Worm (Caenorhabditis elegans) whole organism, L3 larva: ENCODE measurements around the gene M163.5.

Experiments used
- R02D3.7 ChIP-seq: fragments of 150-350 bp; optimal IDR thresholded peaks from 2 replicates; lab custom pipeline; 2014; ENCODE audit warnings: missing biosample characterization, missing genetic modification characterization
- aly-2 ChIP-seq: fragments of 150-350 bp; optimal IDR thresholded peaks from 2 replicates; lab custom pipeline; 2014; ENCODE audit warnings: missing biosample characterization, missing genetic modification characterization
- ama-1 ChIP-seq: fragments of 150-350 bp; optimal IDR thresholded peaks from 2 replicates; lab custom pipeline; 2018
- ceh-16 ChIP-seq: sonication (generic microtip); optimal IDR thresholded peaks from 2 replicates; lab custom pipeline; 2017; ENCODE audit warnings: missing biosample characterization, missing genetic modification characterization
- ceh-28 ChIP-seq: fragments of 150-350 bp; optimal IDR thresholded peaks from 2 replicates; lab custom pipeline; 2014; ENCODE audit warnings: missing biosample characterization, missing genetic modification reagents, missing genetic modification characterization
- ceh-9 ChIP-seq: sonication (generic microtip); optimal IDR thresholded peaks from 2 replicates; lab custom pipeline; 2018; ENCODE audit warnings: missing biosample characterization, missing genetic modification characterization
- daf-12 ChIP-seq: fragments of 150-350 bp; optimal IDR thresholded peaks from 2 replicates; lab custom pipeline; 2014; ENCODE audit warnings: missing biosample characterization, missing genetic modification reagents, missing genetic modification characterization
- egl-27 ChIP-seq: sonication (generic microtip); optimal IDR thresholded peaks from 4 replicates; lab custom pipeline; 2017; ENCODE audit warnings: missing biosample characterization, missing genetic modification reagents, missing genetic modification characterization
- elt-2 ChIP-seq: sonication (generic microtip); optimal IDR thresholded peaks from 2 replicates; lab custom pipeline; 2016; ENCODE audit warnings: missing genetic modification reagents, mild to moderate bottlenecking, missing genetic modification characterization, missing compliant biosample characterization
- elt-3 ChIP-seq, 3 experiments: fragments of 150-350 bp in 1 of 3; sonication (generic microtip) in 2 of 3; optimal IDR thresholded peaks; 2 replicates in 2 of 3; 4 replicates in 1 of 3; lab custom pipeline; 2014 to 2017; ENCODE audit warnings: missing biosample characterization in 3 of 3, missing genetic modification characterization in 3 of 3
- eor-1 ChIP-seq, 2 experiments: fragments of 150-350 bp; optimal IDR thresholded peaks; 2 replicates each; lab custom pipeline; 2014 to 2018; ENCODE audit warnings: missing biosample characterization in 2 of 2, missing genetic modification characterization in 2 of 2
- fkh-10 ChIP-seq: sonication (generic microtip); optimal IDR thresholded peaks from 2 replicates; lab custom pipeline; 2017; ENCODE audit warnings: missing biosample characterization, missing genetic modification reagents, missing genetic modification characterization
- fos-1 ChIP-seq: fragments of 150-350 bp; optimal IDR thresholded peaks from 2 replicates; lab custom pipeline; 2014; ENCODE audit warnings: missing biosample characterization, missing genetic modification characterization
- hmg-11 ChIP-seq: sonication (generic microtip); optimal IDR thresholded peaks from 2 replicates; lab custom pipeline; 2016; ENCODE audit warnings: missing genetic modification characterization, missing compliant biosample characterization
- jun-1 ChIP-seq: fragments of 150-350 bp; optimal IDR thresholded peaks from 2 replicates; lab custom pipeline; 2014; ENCODE audit warnings: missing biosample characterization, missing genetic modification reagents, missing genetic modification characterization
- lin-15B ChIP-seq: fragments of 150-350 bp; optimal IDR thresholded peaks from 2 replicates; lab custom pipeline; 2014; ENCODE audit warnings: missing biosample characterization, missing genetic modification characterization
- lin-39 ChIP-seq: fragments of 150-350 bp; optimal IDR thresholded peaks from 2 replicates; lab custom pipeline; 2018; ENCODE audit warnings: missing biosample characterization, missing genetic modification reagents, missing genetic modification characterization
- lsy-12 ChIP-seq: sonication (generic microtip); optimal IDR thresholded peaks from 2 replicates; lab custom pipeline; 2016; ENCODE audit warnings: mild to moderate bottlenecking, missing genetic modification characterization, missing compliant biosample characterization
- mdl-1 ChIP-seq: fragments of 150-350 bp; optimal IDR thresholded peaks from 2 replicates; lab custom pipeline; 2014; ENCODE audit warnings: missing biosample characterization, missing genetic modification characterization
- mml-1 ChIP-seq: fragments of 150-350 bp; sonication (generic microtip); optimal IDR thresholded peaks from 3 replicates; lab custom pipeline; 2014; ENCODE audit warnings: missing biosample characterization, missing genetic modification characterization
- nfya-1 ChIP-seq: sonication (generic microtip); optimal IDR thresholded peaks from 2 replicates; lab custom pipeline; 2017; ENCODE audit warnings: missing genetic modification characterization, mild to moderate bottlenecking, missing compliant biosample characterization, antibody characterized with exemption, moderate library complexity; ENCODE audit not compliant: insufficient read depth
- nhr-11 ChIP-seq: fragments of 150-350 bp; optimal IDR thresholded peaks from 2 replicates; lab custom pipeline; 2014; ENCODE audit warnings: missing biosample characterization, missing genetic modification characterization
- nhr-12 ChIP-seq: fragments of 150-350 bp; optimal IDR thresholded peaks from 2 replicates; lab custom pipeline; 2014; ENCODE audit warnings: missing biosample characterization, missing genetic modification characterization
- nhr-23 ChIP-seq: fragments of 150-350 bp; optimal IDR thresholded peaks from 2 replicates; lab custom pipeline; 2014; ENCODE audit warnings: missing biosample characterization, missing genetic modification reagents, missing genetic modification characterization
- nhr-237 ChIP-seq: fragments of 150-350 bp; optimal IDR thresholded peaks from 2 replicates; lab custom pipeline; 2014; ENCODE audit warnings: missing biosample characterization, missing genetic modification characterization
- nhr-25 ChIP-seq: sonication (generic microtip); optimal IDR thresholded peaks from 2 replicates; lab custom pipeline; 2017; ENCODE audit warnings: missing biosample characterization, missing genetic modification characterization
- nhr-28 ChIP-seq: fragments of 150-350 bp; optimal IDR thresholded peaks from 2 replicates; lab custom pipeline; 2014; ENCODE audit warnings: missing biosample characterization, missing genetic modification characterization
- nhr-43 ChIP-seq: sonication (generic microtip); optimal IDR thresholded peaks from 2 replicates; lab custom pipeline; 2016; ENCODE audit warnings: mild to moderate bottlenecking, missing genetic modification characterization, missing compliant biosample characterization; ENCODE audit not compliant: poor library complexity, severe bottlenecking
- nhr-76 ChIP-seq: fragments of 150-350 bp; sonication (generic microtip); optimal IDR thresholded peaks from 5 replicates; lab custom pipeline; 2014; ENCODE audit warnings: missing biosample characterization, missing genetic modification characterization
- nhr-77 ChIP-seq: fragments of 150-350 bp; optimal IDR thresholded peaks from 2 replicates; lab custom pipeline; 2014; ENCODE audit warnings: missing biosample characterization, missing genetic modification characterization
- pha-4 ChIP-seq: fragments of 150-350 bp; optimal IDR thresholded peaks from 2 replicates; lab custom pipeline; 2014; ENCODE audit warnings: missing biosample characterization, missing genetic modification reagents, missing genetic modification characterization
- pqm-1 ChIP-seq: fragments of 150-350 bp; optimal IDR thresholded peaks from 2 replicates; lab custom pipeline; 2017; ENCODE audit warnings: missing biosample characterization, missing genetic modification characterization, inconsistent platforms
- sea-2 ChIP-seq: fragments of 150-350 bp; sonication (generic microtip); optimal IDR thresholded peaks from 4 replicates; lab custom pipeline; 2014; ENCODE audit warnings: missing biosample characterization, missing genetic modification reagents, missing genetic modification characterization
- skn-1 ChIP-seq: fragments of 150-350 bp; optimal IDR thresholded peaks from 2 replicates; lab custom pipeline; 2014; ENCODE audit warnings: missing biosample characterization, missing genetic modification characterization
- snpc-4 ChIP-seq: fragments of 150-350 bp; optimal IDR thresholded peaks from 2 replicates; lab custom pipeline; 2014; ENCODE audit warnings: missing biosample characterization, missing genetic modification characterization
- tbx-2 ChIP-seq: sonication (generic microtip); optimal IDR thresholded peaks from 2 replicates; lab custom pipeline; 2016; ENCODE audit warnings: mild to moderate bottlenecking, missing genetic modification characterization, missing compliant biosample characterization
- unc-39 ChIP-seq: sonication (generic microtip); optimal IDR thresholded peaks from 4 replicates; lab custom pipeline; 2017; ENCODE audit warnings: missing biosample characterization, missing genetic modification characterization
- ztf-11 ChIP-seq: fragments of 150-350 bp; optimal IDR thresholded peaks from 2 replicates; lab custom pipeline; 2014; ENCODE audit warnings: missing biosample characterization, missing genetic modification characterization
- ztf-4 ChIP-seq: fragments of 150-350 bp; optimal IDR thresholded peaks from 2 replicates; lab custom pipeline; 2014; ENCODE audit warnings: missing biosample characterization, missing genetic modification characterization

M163.5 gene

ce11 chrX:14503800-14504550 lies 30.1 kb downstream of the M163.5 start, which contains the start of gene M163.1:
Gene M163.1 (minus strand): TSS chrX:14503824.
- TF ChIP-seq nhr-43 (no peak), ztf-4 (no peak), fkh-10 (GFP tag; lab: Kevin White, UChicago) (no peak), R02D3.7 (tag; lab: Kevin White, UChicago) (no peak), pqm-1 (tag; lab: Kevin White, UChicago) (peak; percentile 13), lin-15B (tag; lab: Kevin White, UChicago) (no peak), elt-2 (peak; percentile 45), nhr-77 (tag; lab: Kevin White, UChicago) (no peak), mdl-1 (tag; lab: Kevin White, UChicago) (peak; percentile 21), hmg-11 (tag; lab: Kevin White, UChicago) (no peak), lin-39 (tag; lab: Kevin White, UChicago) (peak; percentile 16), egl-27 (tag; lab: Kevin White, UChicago) (no peak), ama-1 (lab: Kevin White, UChicago) (no peak), snpc-4 (tag; lab: Kevin White, UChicago) (no peak), nhr-76 (no peak), tbx-2 (no peak), ceh-9 (tag; lab: Kevin White, UChicago) (no peak), unc-39 (tag; lab: Kevin White, UChicago) (no peak), nhr-237 (no peak), skn-1 (tag; lab: Kevin White, UChicago) (no peak), pha-4 (tag; lab: Kevin White, UChicago) (no peak), ceh-28 (no peak), daf-12 (tag; lab: Kevin White, UChicago) (no peak), nfya-1 (tag; lab: Kevin White, UChicago) (peak; percentile 0), nhr-25 (tag; lab: Kevin White, UChicago) (peak; percentile 55), nhr-12 (no peak), ceh-16 (tag; lab: Kevin White, UChicago) (no peak), nhr-28 (tag; lab: Kevin White, UChicago) (no peak)

- TF ChIP-seq jun-1, result peak; percentile 34
- no peak for TF ChIP-seq aly-2 (tag; lab: Kevin White, UChicago)
- peak; percentile 87 for TF ChIP-seq elt-2
- TF ChIP-seq tbx-2, result no peak
- no peak for TF ChIP-seq pha-4 (tag; lab: Kevin White, UChicago)
- TF ChIP-seq daf-12 (tag; lab: Kevin White, UChicago), result no peak
- peak; percentile 40 for TF ChIP-seq pqm-1 (tag; lab: Kevin White, UChicago)
Observed at ce11 chrX:14504551-14504902, 30.7 kb downstream of the M163.5 start.

ce11 chrX:14505578-14506353 lies 31.9 kb downstream of the M163.5 start:
- TF ChIP-seq lsy-12 (tag; lab: Kevin White, UChicago) (no peak), daf-12 (tag; lab: Kevin White, UChicago) (no peak), nhr-11 (no peak), ceh-16 (tag; lab: Kevin White, UChicago) (no peak), pqm-1 (tag; lab: Kevin White, UChicago) (peak; percentile 66), R02D3.7 (tag; lab: Kevin White, UChicago) (peak; percentile 33), tbx-2 (no peak), nhr-77 (tag; lab: Kevin White, UChicago) (peak; percentile 56), eor-1 (tag; optimal IDR thresholded peaks at IDR 0.05; lab: Kevin White, UChicago) (no peak), ama-1 (lab: Kevin White, UChicago) (no peak), ztf-4 (no peak), nhr-76 (no peak), mdl-1 (tag; lab: Kevin White, UChicago) (peak; percentile 30), jun-1 (peak; percentile 66), fos-1 (no peak), aly-2 (tag; lab: Kevin White, UChicago) (no peak), pha-4 (tag; lab: Kevin White, UChicago) (peak; percentile 94), egl-27 (tag; lab: Kevin White, UChicago) (peak; percentile 50), ztf-11 (tag; lab: Kevin White, UChicago) (no peak), ceh-9 (tag; lab: Kevin White, UChicago) (no peak), unc-39 (tag; lab: Kevin White, UChicago) (no peak), nhr-23 (tag; lab: Kevin White, UChicago) (no peak), elt-2 (peak; percentile 94), nhr-12 (no peak), skn-1 (tag; lab: Kevin White, UChicago) (no peak), fkh-10 (GFP tag; lab: Kevin White, UChicago) (no peak), sea-2 (GFP tag; lab: Kevin White, UChicago) (no peak), hmg-11 (tag; lab: Kevin White, UChicago) (peak; percentile 35), mml-1 (tag; lab: Kevin White, UChicago) (no peak), lin-39 (tag; lab: Kevin White, UChicago) (no peak), elt-3 (tag; optimal IDR thresholded peaks at IDR 0.05; lab: Kevin White, UChicago) (peak in 2 of 3 experiments; percentile 28 to 70)
